Worm (Caenorhabditis elegans) whole organism, early embryonic: ENCODE measurements around the gene gop-1.

Experiments used
- F13C5.2 ChIP-seq: sonication (generic microtip); optimal IDR thresholded peaks from 2 replicates; lab custom pipeline; 2017; ENCODE audit warnings: mild to moderate bottlenecking, missing genetic modification characterization, inconsistent platforms, missing compliant biosample characterization
- ama-1 ChIP-seq: fragments of 150-350 bp; optimal IDR thresholded peaks from 2 replicates; lab custom pipeline; 2014
- scrt-1 ChIP-seq: fragments of 200-800 bp; sonication (Bioruptor generic); IDR thresholded peaks from 2 replicates; pipeline ENCODE4 v1.3.6; 2022; ENCODE audit warnings: missing genetic modification characterization, missing compliant biosample characterization
- tbx-11 ChIP-seq: fragments of 200-800 bp; sonication (Bioruptor generic); IDR thresholded peaks from 2 replicates; pipeline ENCODE4 v1.3.6; 2022; ENCODE audit warnings: missing genetic modification characterization, missing compliant biosample characterization
- tbx-37 ChIP-seq: fragments of 200-800 bp; sonication (Bioruptor generic); conservative IDR thresholded peaks from 2 replicates; pipeline ENCODE4 v1.3.6; 2022; ENCODE audit warnings: missing genetic modification reagents, missing genetic modification characterization, missing compliant biosample characterization
- tra-4 ChIP-seq: sonication (generic microtip); optimal IDR thresholded peaks from 2 replicates; lab custom pipeline; 2017; ENCODE audit warnings: missing genetic modification characterization, missing compliant biosample characterization

DNA sequence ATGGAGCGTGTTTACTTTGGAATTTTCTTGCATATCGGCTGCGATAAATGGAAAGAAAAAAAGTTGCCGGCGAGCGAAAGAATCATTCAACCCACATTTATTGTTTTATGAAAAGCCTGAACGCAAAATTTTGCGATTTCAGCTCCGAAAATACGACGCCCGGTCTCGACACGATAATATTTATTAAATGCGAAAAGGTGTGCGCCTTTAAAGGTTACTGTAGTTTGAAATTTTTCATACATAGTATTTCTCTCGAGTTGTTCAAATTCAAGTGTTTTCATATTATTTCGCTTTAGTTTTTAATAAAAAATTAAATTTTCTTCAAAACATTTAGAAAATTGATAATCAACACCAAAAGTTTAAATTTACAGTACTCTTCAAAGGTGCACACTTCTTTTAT is 45.2 kb upstream of the gop-1 start, which contains the start of gene syx-16:
- TF ChIP-seq tbx-11 (GFP tag; lab: Robert Waterston, UW), result no peak
- TF ChIP-seq scrt-1 (GFP tag; lab: Robert Waterston, UW), result no peak
- no peak for TF ChIP-seq ama-1 (lab: Kevin White, UChicago)
- no peak for TF ChIP-seq tra-4 (tag; lab: Kevin White, UChicago)
- no peak for TF ChIP-seq tbx-37 (GFP tag; lab: Robert Waterston, UW)
- TF ChIP-seq F13C5.2 (tag; lab: Kevin White, UChicago), result no peak
